Worm (Caenorhabditis elegans) whole organism, L2 larva: ENCODE results near the gene cld-1.

Source experiments
- C34F6.9 ChIP-seq: fragments of 150-350 bp; optimal IDR thresholded peaks from 2 replicates; lab custom pipeline; 2014; ENCODE audit warnings: missing biosample characterization, missing genetic modification characterization
- R02D3.7 ChIP-seq: fragments of 150-350 bp; optimal IDR thresholded peaks from 2 replicates; lab custom pipeline; 2014; ENCODE audit warnings: missing biosample characterization, missing genetic modification characterization
- ZK546.5 ChIP-seq: sonication (generic microtip); optimal IDR thresholded peaks from 2 replicates; lab custom pipeline; 2017; ENCODE audit warnings: missing biosample characterization, missing genetic modification characterization
- ama-1 ChIP-seq: fragments of 150-350 bp; optimal IDR thresholded peaks from 2 replicates; lab custom pipeline; 2018; ENCODE audit warnings: inconsistent platforms
- blmp-1 ChIP-seq: sonication (generic microtip); optimal IDR thresholded peaks from 2 replicates; lab custom pipeline; 2017; ENCODE audit warnings: missing genetic modification characterization, mild to moderate bottlenecking, missing compliant biosample characterization, antibody characterized with exemption, moderate library complexity; ENCODE audit not compliant: insufficient read depth
- ceh-16 ChIP-seq: fragments of 150-350 bp; optimal IDR thresholded peaks from 2 replicates; lab custom pipeline; 2014; ENCODE audit warnings: missing biosample characterization, missing genetic modification characterization
- crh-2 ChIP-seq: sonication (generic microtip); optimal IDR thresholded peaks from 2 replicates; lab custom pipeline; 2017; ENCODE audit warnings: missing biosample characterization, missing genetic modification characterization
- egl-27 ChIP-seq: sonication (generic microtip); optimal IDR thresholded peaks from 3 replicates; lab custom pipeline; 2017; ENCODE audit warnings: missing biosample characterization, missing genetic modification reagents, missing genetic modification characterization
- elt-1 ChIP-seq: fragments of 150-350 bp; optimal IDR thresholded peaks from 2 replicates; lab custom pipeline; 2014; ENCODE audit warnings: missing biosample characterization, missing genetic modification characterization
- elt-3 ChIP-seq: sonication (generic microtip); optimal IDR thresholded peaks from 2 replicates; lab custom pipeline; 2017; ENCODE audit warnings: missing biosample characterization, missing genetic modification characterization
- fos-1 ChIP-seq: fragments of 150-350 bp; optimal IDR thresholded peaks from 2 replicates; lab custom pipeline; 2014; ENCODE audit warnings: missing biosample characterization, missing genetic modification characterization
- lin-13 ChIP-seq: fragments of 150-350 bp; optimal IDR thresholded peaks from 2 replicates; lab custom pipeline; 2014; ENCODE audit warnings: missing biosample characterization, missing genetic modification reagents, missing genetic modification characterization
- lsy-2 ChIP-seq, 2 experiments: fragments of 150-350 bp in 1 of 2; sonication (generic microtip) in 1 of 2; optimal IDR thresholded peaks; 2 replicates each; lab custom pipeline; 2014 to 2017; ENCODE audit warnings: missing biosample characterization in 2 of 2, missing genetic modification characterization in 2 of 2
- mbf-1 ChIP-seq: sonication (generic microtip); optimal IDR thresholded peaks from 2 replicates; lab custom pipeline; 2017; ENCODE audit warnings: missing biosample characterization, missing genetic modification characterization
- nhr-10 ChIP-seq: sonication (generic microtip); optimal IDR thresholded peaks from 2 replicates; lab custom pipeline; 2017; ENCODE audit warnings: missing biosample characterization, missing genetic modification characterization
- nhr-12 ChIP-seq: fragments of 150-350 bp; optimal IDR thresholded peaks from 2 replicates; lab custom pipeline; 2014; ENCODE audit warnings: missing biosample characterization, missing genetic modification characterization
- nhr-129 ChIP-seq: fragments of 150-350 bp; optimal IDR thresholded peaks from 2 replicates; lab custom pipeline; 2014; ENCODE audit warnings: missing biosample characterization, missing genetic modification characterization
- nhr-21 ChIP-seq: fragments of 150-350 bp; optimal IDR thresholded peaks from 2 replicates; lab custom pipeline; 2014; ENCODE audit warnings: missing biosample characterization, missing genetic modification characterization
- nhr-23 ChIP-seq: fragments of 150-350 bp; optimal IDR thresholded peaks from 2 replicates; lab custom pipeline; 2014; ENCODE audit warnings: missing biosample characterization, missing genetic modification reagents, missing genetic modification characterization
- nhr-237 ChIP-seq: fragments of 150-350 bp; optimal IDR thresholded peaks from 2 replicates; lab custom pipeline; 2014; ENCODE audit warnings: missing biosample characterization, missing genetic modification characterization
- nhr-25 ChIP-seq: fragments of 150-350 bp; sonication (generic microtip); optimal IDR thresholded peaks from 3 replicates; lab custom pipeline; 2014; ENCODE audit warnings: missing biosample characterization, missing genetic modification characterization
- nhr-6 ChIP-seq: fragments of 150-350 bp; optimal IDR thresholded peaks from 2 replicates; lab custom pipeline; 2014; ENCODE audit warnings: missing biosample characterization, missing genetic modification characterization
- nhr-77 ChIP-seq: fragments of 150-350 bp; optimal IDR thresholded peaks from 2 replicates; lab custom pipeline; 2014; ENCODE audit warnings: missing biosample characterization, missing genetic modification characterization
- skn-1 ChIP-seq: sonication (generic microtip); optimal IDR thresholded peaks from 2 replicates; lab custom pipeline; 2017; ENCODE audit warnings: missing biosample characterization, missing genetic modification characterization
- sma-3 ChIP-seq: sonication (generic microtip); optimal IDR thresholded peaks from 2 replicates; lab custom pipeline; 2016; ENCODE audit warnings: missing genetic modification reagents, missing genetic modification characterization, missing compliant biosample characterization
- sma-9 ChIP-seq, 2 experiments: fragments of 150-350 bp in 1 of 2; sonication (generic microtip) in 1 of 2; optimal IDR thresholded peaks; 2 replicates each; lab custom pipeline; 2014 to 2016; ENCODE audit warnings: missing genetic modification characterization in 2 of 2, mild to moderate bottlenecking in 1 of 2, missing biosample characterization in 1 of 2, missing compliant biosample characterization in 1 of 2, missing genetic modification reagents in 1 of 2, moderate library complexity in 1 of 2
- snpc-4 ChIP-seq: fragments of 150-350 bp; optimal IDR thresholded peaks from 2 replicates; lab custom pipeline; 2014; ENCODE audit warnings: missing biosample characterization, missing genetic modification characterization
- unc-39 ChIP-seq: fragments of 150-350 bp; optimal IDR thresholded peaks from 2 replicates; lab custom pipeline; 2014; ENCODE audit warnings: missing biosample characterization, missing genetic modification characterization
- unc-55 ChIP-seq: fragments of 150-350 bp; sonication (generic microtip); optimal IDR thresholded peaks from 3 replicates; lab custom pipeline; 2014; ENCODE audit warnings: missing biosample characterization, missing genetic modification reagents, missing genetic modification characterization
- zag-1 ChIP-seq: fragments of 150-350 bp; optimal IDR thresholded peaks from 2 replicates; lab custom pipeline; 2014; ENCODE audit warnings: missing biosample characterization, missing genetic modification characterization
- ztf-11 ChIP-seq: sonication (generic microtip); optimal IDR thresholded peaks from 2 replicates; lab custom pipeline; 2017; ENCODE audit warnings: missing biosample characterization, missing genetic modification characterization

cld-1 gene

ce11 chrIV:12972780-12973179 lies 36.7 kb upstream of the cld-1 start:
- TF ChIP-seq nhr-6 (tag; lab: Kevin White, UChicago) (no peak), snpc-4 (tag; lab: Kevin White, UChicago) (no peak), unc-55 (GFP tag; lab: Kevin White, UChicago) (no peak), crh-2 (tag; lab: Kevin White, UChicago) (no peak), nhr-21 (tag; lab: Kevin White, UChicago) (no peak), ZK546.5 (tag; lab: Kevin White, UChicago) (no peak), fos-1 (tag; lab: Kevin White, UChicago) (no peak), nhr-12 (tag; lab: Kevin White, UChicago) (no peak)

DNA sequence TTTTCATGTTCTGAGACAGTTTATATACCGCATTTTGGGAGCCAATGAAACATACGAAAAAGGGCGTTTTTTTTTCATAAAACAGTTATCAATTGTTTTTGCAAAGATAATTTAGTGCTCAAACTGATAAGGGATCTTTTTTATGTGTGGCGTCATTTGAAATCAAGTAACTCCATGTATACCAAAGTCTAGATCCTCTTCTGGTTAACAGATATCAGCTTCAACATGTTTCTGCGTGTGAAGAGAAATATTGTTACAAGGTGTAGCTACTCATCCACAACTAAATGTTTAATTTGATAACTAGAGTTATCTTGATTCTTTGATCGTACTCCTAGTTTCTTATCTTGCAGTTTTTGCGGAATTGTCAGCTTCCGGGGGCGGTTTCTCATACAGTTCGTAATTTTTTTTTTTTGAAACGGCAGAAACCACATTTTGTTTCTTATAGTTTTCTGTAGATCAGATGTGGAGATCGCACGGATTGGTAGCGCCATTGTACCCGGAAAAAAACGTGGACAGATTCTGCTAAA lies 36.0 kb upstream of the cld-1 start:
- TF ChIP-seq zag-1 (tag; lab: Kevin White, UChicago) (no peak), nhr-77 (no peak), nhr-12 (tag; lab: Kevin White, UChicago) (no peak), nhr-129 (tag; lab: Kevin White, UChicago) (no peak), fos-1 (tag; lab: Kevin White, UChicago) (peak; percentile 41)

DNA sequence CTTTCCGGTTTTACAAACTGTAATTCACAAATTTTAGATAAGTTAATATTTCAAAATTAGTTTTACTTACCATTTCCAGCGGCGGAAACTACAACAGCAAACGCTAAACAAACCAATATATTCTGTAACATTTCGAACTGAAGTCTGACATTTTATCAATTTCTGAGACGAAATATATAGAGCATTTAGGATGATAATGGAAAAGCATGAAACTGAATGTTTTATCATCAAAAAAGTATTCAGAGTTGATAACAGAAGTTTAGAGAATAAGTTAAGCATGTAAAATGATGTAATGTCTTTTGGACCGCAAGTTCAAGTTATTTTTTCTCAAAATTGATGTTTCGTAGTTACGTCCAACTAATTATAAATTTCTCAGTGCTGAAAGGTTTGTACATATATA lies 33.1 kb upstream of the cld-1 start, which contains the start of gene F55G11.2:
TSS of gene F55G11.2 (minus strand) at position 149 of the 400 bp plus-strand sequence.
- no peak for TF ChIP-seq nhr-6 (tag; lab: Kevin White, UChicago)
- no peak for TF ChIP-seq egl-27
- TF ChIP-seq elt-3 = no peak
- TF ChIP-seq nhr-77 = no peak
- TF ChIP-seq snpc-4 (tag; lab: Kevin White, UChicago) = no peak
- TF ChIP-seq unc-55 (GFP tag; lab: Kevin White, UChicago) = no peak
- TF ChIP-seq fos-1 (tag; lab: Kevin White, UChicago) = peak; percentile 82
- TF ChIP-seq elt-1 (tag; lab: Kevin White, UChicago) = no peak
- TF ChIP-seq skn-1 (tag; lab: Kevin White, UChicago) = peak; percentile 21
- TF ChIP-seq sma-3 (GFP tag; lab: Kevin White, UChicago) = no peak
- no peak for TF ChIP-seq ceh-16 (tag; lab: Kevin White, UChicago)
- TF ChIP-seq unc-39 = no peak
- TF ChIP-seq, all 48 proteins: peak for 2

- no peak for TF ChIP-seq nhr-129 (tag; lab: Kevin White, UChicago)
- no peak for TF ChIP-seq blmp-1 (tag; lab: Kevin White, UChicago)
- no peak for TF ChIP-seq C34F6.9 (tag; lab: Kevin White, UChicago)
- TF ChIP-seq nhr-23 = no peak
- TF ChIP-seq lin-13 (GFP tag; lab: Kevin White, UChicago) = no peak
- TF ChIP-seq ceh-16 (tag; lab: Kevin White, UChicago) = no peak
- TF ChIP-seq ztf-11 (tag; lab: Kevin White, UChicago) = no peak
- no peak for TF ChIP-seq unc-39
- TF ChIP-seq ama-1 = no peak
- TF ChIP-seq, all 48 proteins: peak for 0
Observed at ce11 chrIV:12967303-12967702, 31.2 kb upstream of the cld-1 start.

DNA sequence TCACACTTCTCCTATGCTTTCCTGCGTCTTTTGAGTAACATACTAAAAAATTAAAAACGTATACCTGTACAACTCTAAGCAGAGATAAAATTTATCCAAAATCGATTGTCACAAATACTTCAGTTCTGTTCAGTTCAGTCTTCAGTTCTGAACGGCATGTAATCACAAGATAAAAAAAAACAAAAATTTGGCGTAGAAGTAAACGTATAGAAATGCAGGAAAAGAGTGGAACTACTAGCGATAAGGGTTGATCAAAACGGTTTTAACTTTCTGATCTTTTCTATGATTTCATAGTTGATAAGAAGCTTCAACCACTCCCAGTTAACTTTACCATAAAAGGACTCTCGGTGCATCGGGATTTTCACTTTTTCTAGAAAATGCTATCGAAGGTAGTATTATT lies 29.0 kb upstream of the cld-1 start, which contains the start of gene dod-22:
TSS of gene dod-22 (plus strand) at position 301 of the 400 bp plus-strand sequence.
- TF ChIP-seq skn-1 (tag; lab: Kevin White, UChicago) (no peak), lsy-2 (tag; optimal IDR thresholded peaks at IDR 0.05; lab: Kevin White, UChicago) (no peak), nhr-21 (tag; lab: Kevin White, UChicago) (no peak), fos-1 (tag; lab: Kevin White, UChicago) (peak; percentile 21)

ce11 chrIV:12964648-12965047 lies 28.6 kb upstream of the cld-1 start:
- TF ChIP-seq fos-1 (tag; lab: Kevin White, UChicago) = peak; percentile 56
- TF ChIP-seq nhr-12 (tag; lab: Kevin White, UChicago) = no peak
- TF ChIP-seq sma-9 (GFP tag; optimal IDR thresholded peaks at IDR 0.05; lab: Kevin White, UChicago) = peak; percentile 33
- no peak for TF ChIP-seq sma-9 (tag; optimal IDR thresholded peaks at IDR 0.05; lab: Kevin White, UChicago)
- TF ChIP-seq, all 48 proteins: peak for 2

DNA sequence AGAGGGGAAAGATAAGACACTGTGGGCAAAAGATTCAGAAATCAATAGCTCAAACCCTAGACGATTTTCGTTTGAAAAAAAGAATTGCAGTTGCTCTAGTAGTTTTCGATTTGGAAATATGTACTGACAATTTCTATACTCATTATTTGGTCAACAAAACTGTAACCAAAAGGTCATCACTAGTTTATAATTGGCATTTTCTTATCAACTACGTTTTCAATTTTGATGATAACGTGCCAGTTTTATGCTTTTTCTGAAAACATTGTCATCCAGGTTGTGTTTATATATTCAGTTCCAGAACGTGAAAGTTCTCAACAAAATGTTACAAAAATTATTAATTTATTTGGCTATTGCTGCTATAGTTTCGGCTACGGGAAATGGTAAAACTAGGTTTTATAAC lies 26.5 kb upstream of the cld-1 start, which contains the start of gene F55G11.8:
TSS of gene F55G11.8 (plus strand) at position 245 of the 400 bp plus-strand sequence.
- TF ChIP-seq sma-9 (GFP tag; optimal IDR thresholded peaks at IDR 0.05; lab: Kevin White, UChicago) (peak; percentile 25), sma-9 (tag; optimal IDR thresholded peaks at IDR 0.05; lab: Kevin White, UChicago) (no peak), skn-1 (tag; lab: Kevin White, UChicago) (peak; percentile 43), ama-1 (no peak), lin-13 (GFP tag; lab: Kevin White, UChicago) (no peak), mbf-1 (tag; lab: Kevin White, UChicago) (no peak), fos-1 (tag; lab: Kevin White, UChicago) (peak; percentile 86), R02D3.7 (tag; lab: Kevin White, UChicago) (no peak), nhr-237 (tag; lab: Kevin White, UChicago) (no peak), nhr-25 (tag; lab: Kevin White, UChicago) (no peak), nhr-10 (tag; lab: Kevin White, UChicago) (no peak)
